Fruit fly (Drosophila melanogaster) whole organism, prepupa: Measurements from ENCODE around the gene Bka.
A peak's percentile ranks its signal among the peaks of the same experiment; 100 is the strongest.

Experiments
- Blimp-1 ChIP-seq: fragments of 200-800 bp; sonication (Bioruptor generic); optimal IDR thresholded peaks from 3 replicates; lab custom pipeline; 2017; ENCODE audit warnings: missing biosample characterization, missing genetic modification characterization, mild to moderate bottlenecking, moderate library complexity, missing genetic modification reagents
- CG10631 ChIP-seq: fragments of 200-800 bp; sonication (Bioruptor generic); optimal IDR thresholded peaks from 2 replicates; lab custom pipeline; 2016; ENCODE audit warnings: missing biosample characterization, missing genetic modification characterization
- CG11294 ChIP-seq: fragments of 200-800 bp; sonication (Bioruptor generic); IDR thresholded peaks from 2 replicates; pipeline ENCODE4 v1.3.6; 2022; ENCODE audit warnings: missing biosample characterization, missing genetic modification characterization
- CG11762 ChIP-seq: fragments of 200-800 bp; sonication (Bioruptor generic); optimal IDR thresholded peaks from 3 replicates; lab custom pipeline; 2016; ENCODE audit warnings: missing biosample characterization, missing genetic modification characterization; ENCODE audit not compliant: insufficient read depth
- CG11902 ChIP-seq: fragments of 200-800 bp; sonication (Bioruptor generic); optimal IDR thresholded peaks from 3 replicates; lab custom pipeline; 2016; ENCODE audit warnings: missing biosample characterization, missing genetic modification characterization
- CG1621 ChIP-seq: fragments of 200-800 bp; sonication (Bioruptor generic); optimal IDR thresholded peaks from 3 replicates; lab custom pipeline; 2018; ENCODE audit warnings: missing biosample characterization, mild to moderate bottlenecking, missing genetic modification characterization
- CG3032 ChIP-seq: fragments of 200-800 bp; optimal IDR thresholded peaks from 2 replicates; lab custom pipeline; 2019; ENCODE audit warnings: missing biosample characterization, mild to moderate bottlenecking, missing genetic modification characterization, moderate library complexity
- CG31627 ChIP-seq: fragments of 200-800 bp; sonication (Bioruptor generic); optimal IDR thresholded peaks from 3 replicates; lab custom pipeline; 2016; ENCODE audit warnings: missing biosample characterization, missing genetic modification characterization
- CG32006 ChIP-seq: fragments of 200-800 bp; sonication (Bioruptor generic); optimal IDR thresholded peaks from 3 replicates; lab custom pipeline; 2017; ENCODE audit warnings: missing biosample characterization, mild to moderate bottlenecking, missing genetic modification characterization
- CG34406 ChIP-seq: fragments of 200-800 bp; sonication (Bioruptor generic); optimal IDR thresholded peaks from 3 replicates; lab custom pipeline; 2016; ENCODE audit warnings: missing biosample characterization, missing genetic modification characterization
- CG4318 ChIP-seq: fragments of 200-800 bp; sonication (Bioruptor generic); optimal IDR thresholded peaks from 3 replicates; lab custom pipeline; 2017; ENCODE audit warnings: missing biosample characterization, mild to moderate bottlenecking, missing genetic modification characterization
- CG6163 ChIP-seq: fragments of 200-800 bp; sonication (Bioruptor generic); IDR thresholded peaks from 3 replicates; pipeline ENCODE4 v1.3.6; 2022; ENCODE audit warnings: missing biosample characterization, missing genetic modification characterization
- CG6276 ChIP-seq: fragments of 200-800 bp; sonication (Bioruptor generic); optimal IDR thresholded peaks from 2 replicates; lab custom pipeline; 2017; ENCODE audit warnings: missing biosample characterization, mild to moderate bottlenecking, missing genetic modification characterization
- CG6854 ChIP-seq: fragments of 200-800 bp; sonication (Bioruptor generic); optimal IDR thresholded peaks from 2 replicates; lab custom pipeline; 2017; ENCODE audit warnings: missing biosample characterization, mild to moderate bottlenecking, missing genetic modification characterization
- CG7368 ChIP-seq: fragments of 200-800 bp; sonication (Bioruptor generic); optimal IDR thresholded peaks from 3 replicates; lab custom pipeline; 2016; ENCODE audit warnings: missing biosample characterization, missing genetic modification characterization
- CG8119 ChIP-seq: fragments of 200-800 bp; sonication (Bioruptor generic); IDR thresholded peaks from 3 replicates; pipeline ENCODE4 v1.3.6; 2022; ENCODE audit warnings: missing biosample characterization, missing genetic modification characterization
- CG8319 ChIP-seq: fragments of 200-800 bp; sonication (Bioruptor generic); optimal IDR thresholded peaks from 3 replicates; lab custom pipeline; 2016; ENCODE audit warnings: missing biosample characterization, missing genetic modification characterization
- CG8632 ChIP-seq: fragments of 200-800 bp; sonication (Bioruptor generic); optimal IDR thresholded peaks from 3 replicates; lab custom pipeline; 2016; ENCODE audit warnings: missing biosample characterization, missing genetic modification characterization
- Eip78C ChIP-seq: fragments of 200-800 bp; sonication (Bioruptor generic); peaks from one replicate; lab custom pipeline; 2016; ENCODE audit warnings: missing biosample characterization, missing genetic modification characterization
- Eip93F ChIP-seq: fragments of 200-800 bp; sonication (Bioruptor generic); optimal IDR thresholded peaks from 2 replicates; lab custom pipeline; 2016; ENCODE audit warnings: missing biosample characterization, mild to moderate bottlenecking, missing genetic modification characterization
- Ets21C ChIP-seq: fragments of 200-800 bp; sonication (Bioruptor generic); optimal IDR thresholded peaks from 3 replicates; lab custom pipeline; 2016; ENCODE audit warnings: missing biosample characterization, missing genetic modification characterization
- Gug ChIP-seq: fragments of 200-800 bp; sonication (Bioruptor generic); IDR thresholded peaks from 2 replicates; pipeline ENCODE4 v1.3.6; 2022; ENCODE audit warnings: missing biosample characterization, missing genetic modification characterization
- Hr38 ChIP-seq: sonication (Bioruptor generic); optimal IDR thresholded peaks from 2 replicates; lab custom pipeline; 2016; ENCODE audit warnings: missing biosample characterization, missing genetic modification characterization
- Hr39 ChIP-seq: fragments of 200-800 bp; sonication (Bioruptor generic); optimal IDR thresholded peaks from 2 replicates; lab custom pipeline; 2016; ENCODE audit warnings: missing biosample characterization, missing genetic modification characterization
- Hr4 ChIP-seq: fragments of 200-800 bp; sonication (Bioruptor generic); optimal IDR thresholded peaks from 3 replicates; lab custom pipeline; 2016; ENCODE audit warnings: missing biosample characterization, missing genetic modification characterization
- Lpt ChIP-seq: fragments of 200-800 bp; sonication (Bioruptor generic); optimal IDR thresholded peaks from 3 replicates; lab custom pipeline; 2016; ENCODE audit warnings: missing biosample characterization, missing genetic modification characterization
- Met ChIP-seq: fragments of 200-800 bp; sonication (Bioruptor generic); optimal IDR thresholded peaks from 3 replicates; lab custom pipeline; 2016; ENCODE audit warnings: missing biosample characterization, missing genetic modification characterization
- OdsH ChIP-seq: fragments of 200-800 bp; sonication (Bioruptor generic); optimal IDR thresholded peaks from 3 replicates; lab custom pipeline; 2016; ENCODE audit warnings: missing biosample characterization, missing genetic modification characterization
- Sox102F ChIP-seq: fragments of 200-800 bp; sonication (Bioruptor generic); optimal IDR thresholded peaks from 2 replicates; lab custom pipeline; 2016; ENCODE audit warnings: missing biosample characterization, mild to moderate bottlenecking, missing genetic modification characterization
- Sox14 ChIP-seq: fragments of 200-800 bp; sonication (Bioruptor generic); optimal IDR thresholded peaks from 3 replicates; lab custom pipeline; 2016; ENCODE audit warnings: missing biosample characterization, missing genetic modification characterization
- Sox15 ChIP-seq: fragments of 200-800 bp; sonication (Bioruptor generic); optimal IDR thresholded peaks from 3 replicates; lab custom pipeline; 2016; ENCODE audit warnings: missing biosample characterization, missing genetic modification characterization
- dac ChIP-seq: fragments of 200-800 bp; sonication (Bioruptor generic); optimal IDR thresholded peaks from 2 replicates; lab custom pipeline; 2017; ENCODE audit warnings: missing biosample characterization, mild to moderate bottlenecking, missing genetic modification characterization
- dsx ChIP-seq: fragments of 200-800 bp; optimal IDR thresholded peaks from 3 replicates; lab custom pipeline; 2019; ENCODE audit warnings: missing biosample characterization, mild to moderate bottlenecking, missing genetic modification characterization, moderate library complexity; ENCODE audit not compliant: poor library complexity, severe bottlenecking
- eg ChIP-seq: fragments of 200-800 bp; sonication (Bioruptor generic); IDR thresholded peaks from 3 replicates; pipeline ENCODE4 v1.3.6; 2022; ENCODE audit warnings: missing biosample characterization, missing genetic modification characterization
- fd85E ChIP-seq: fragments of 200-800 bp; sonication (Bioruptor generic); optimal IDR thresholded peaks from 3 replicates; lab custom pipeline; 2016; ENCODE audit warnings: missing biosample characterization, missing genetic modification characterization
- fkh ChIP-seq: fragments of 200-800 bp; sonication (Bioruptor generic); optimal IDR thresholded peaks from 3 replicates; lab custom pipeline; 2017; ENCODE audit warnings: missing biosample characterization, mild to moderate bottlenecking, missing genetic modification characterization, moderate library complexity
- net ChIP-seq: fragments of 200-800 bp; sonication (Bioruptor generic); optimal IDR thresholded peaks from 3 replicates; lab custom pipeline; 2016; ENCODE audit warnings: missing biosample characterization, missing genetic modification characterization
- pdm3 ChIP-seq: fragments of 200-800 bp; sonication (Bioruptor generic); optimal IDR thresholded peaks from 3 replicates; lab custom pipeline; 2016; ENCODE audit warnings: missing biosample characterization, missing genetic modification characterization
- spab ChIP-seq: fragments of 200-800 bp; sonication (Bioruptor generic); optimal IDR thresholded peaks from 2 replicates; lab custom pipeline; 2017; ENCODE audit warnings: missing biosample characterization, mild to moderate bottlenecking, missing genetic modification characterization, missing genetic modification reagents
- svp ChIP-seq: fragments of 200-800 bp; sonication (Bioruptor generic); peaks from one replicate; lab custom pipeline; 2016; ENCODE audit warnings: missing biosample characterization, missing genetic modification characterization
- vri ChIP-seq: fragments of 200-800 bp; sonication (Bioruptor generic); optimal IDR thresholded peaks from 3 replicates; lab custom pipeline; 2016; ENCODE audit warnings: missing biosample characterization, mild to moderate bottlenecking, missing genetic modification characterization

The Bka gene

dm6 chr2L:9918020-9918959 lies 23.2 kb downstream of the Bka start, which contains the start of the genes CG5885 and CG4598 (continued):
- TF ChIP-seq CG8319 (GFP tag; lab: Kevin White, UChicago), result peak; percentile 48
- peak; percentile 62 for TF ChIP-seq CG8632 (GFP tag; lab: Kevin White, UChicago)
- peak; percentile 33 for TF ChIP-seq dac (GFP tag; lab: Kevin White, UChicago)
- TF ChIP-seq CG11902, result peak; percentile 15
- peak; percentile 56 for TF ChIP-seq Sox15
- TF ChIP-seq Sox102F (GFP tag; lab: Kevin White, UChicago), result peak; percentile 71
- TF ChIP-seq Hr4 (GFP tag; lab: Kevin White, UChicago), result peak; percentile 89
- TF ChIP-seq dsx (GFP tag; lab: Kevin White, UChicago), result peak; percentile 35
- peak; percentile 90 for TF ChIP-seq CG6276
- peak; percentile 87 for TF ChIP-seq net (GFP tag; lab: Kevin White, UChicago)
- peak; percentile 29; the same call in 1 of the 2 replicates for TF ChIP-seq CG11294 (GFP tag; lab: Robert Waterston, UW)
- TF ChIP-seq Ets21C (GFP tag; lab: Kevin White, UChicago), result peak; percentile 57
- TF ChIP-seq fd85E, result no peak
- TF ChIP-seq CG11762 (GFP tag; lab: Kevin White, UChicago), result peak; percentile 47
- peak; percentile 88 for TF ChIP-seq Eip93F (GFP tag; lab: Kevin White, UChicago)
- TF ChIP-seq CG6854 (GFP tag; lab: Kevin White, UChicago), result peak; percentile 7
- TF ChIP-seq Blimp-1, result peak; percentile 50
- TF ChIP-seq Hr38 (GFP tag; lab: Kevin White, UChicago), result peak; percentile 7

DNA sequence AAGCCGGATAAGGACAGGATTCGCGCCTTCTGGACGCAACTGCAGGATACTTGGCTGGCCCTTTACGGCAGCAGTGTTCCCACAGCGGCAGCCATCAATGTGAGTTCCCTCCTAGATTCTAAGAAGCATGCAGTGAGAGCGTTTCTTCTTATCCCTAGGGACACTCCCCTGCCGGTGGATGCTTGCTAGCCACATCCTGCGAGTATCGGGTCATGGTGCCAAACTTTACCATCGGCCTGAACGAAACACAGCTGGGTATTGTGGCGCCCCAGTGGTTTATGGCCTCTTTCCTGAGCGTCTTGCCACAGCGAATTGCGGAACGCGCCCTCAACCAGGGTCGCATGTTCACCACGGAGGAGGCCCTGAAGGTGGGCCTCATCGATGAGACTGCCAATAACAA lies 24.1 kb downstream of the Bka start:
- no peak for TF ChIP-seq Sox14 (GFP tag; lab: Kevin White, UChicago)
- TF ChIP-seq CG10631 (GFP tag; lab: Kevin White, UChicago), result no peak
- no peak for TF ChIP-seq Ets21C (GFP tag; lab: Kevin White, UChicago)
- no peak for TF ChIP-seq Gug (GFP tag; lab: Robert Waterston, UW)
- TF ChIP-seq CG11902, result no peak
- no peak for TF ChIP-seq vri (GFP tag; lab: Kevin White, UChicago)
- no peak for TF ChIP-seq CG34406
- no peak for TF ChIP-seq CG4318 (GFP tag; lab: Kevin White, UChicago)
- no peak for TF ChIP-seq CG31627 (GFP tag; lab: Kevin White, UChicago)
- no peak for TF ChIP-seq spab (GFP tag; lab: Kevin White, UChicago)
- no peak for TF ChIP-seq Hr4 (GFP tag; lab: Kevin White, UChicago)

DNA sequence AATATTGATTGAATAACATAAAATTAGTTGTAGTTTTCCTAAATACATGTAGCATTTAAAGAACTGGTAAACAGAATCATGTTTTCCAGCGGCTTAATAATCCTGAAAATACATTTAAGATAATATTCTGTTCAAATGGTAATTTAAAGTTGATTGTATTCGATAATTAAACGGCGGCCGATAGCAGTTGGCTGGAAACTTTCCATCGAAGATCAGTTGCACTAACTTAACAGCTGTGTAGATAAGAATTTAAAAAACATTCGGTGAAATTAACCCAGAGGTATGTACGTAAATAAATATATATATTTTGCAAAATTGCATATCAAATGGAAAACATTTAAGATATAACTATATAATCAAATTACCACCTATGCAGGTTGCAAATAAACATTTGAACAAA lies 24.9 kb downstream of the Bka start, which contains the start of gene CG4594:
Gene CG4594 (plus strand): TSS at position 212 of the 400 bp plus-strand sequence.
- TF ChIP-seq CG11762 (GFP tag; lab: Kevin White, UChicago), result no peak
- no peak for TF ChIP-seq dsx (GFP tag; lab: Kevin White, UChicago)
- no peak for TF ChIP-seq CG6276
- peak; percentile 46 for TF ChIP-seq svp
- TF ChIP-seq fkh (GFP tag; lab: Kevin White, UChicago), result no peak
- TF ChIP-seq CG1621 (tag; lab: Kevin White, UChicago), result no peak
- TF ChIP-seq CG4318 (GFP tag; lab: Kevin White, UChicago), result no peak
- no peak for TF ChIP-seq CG6163

- peak; percentile 85 for TF ChIP-seq eg
- peak; percentile 82 for TF ChIP-seq Sox102F (GFP tag; lab: Kevin White, UChicago)
- TF ChIP-seq pdm3 (GFP tag; lab: Kevin White, UChicago), result no peak
- peak; percentile 70 for TF ChIP-seq CG31627 (GFP tag; lab: Kevin White, UChicago)
- TF ChIP-seq Hr39 (GFP tag; lab: Kevin White, UChicago), result peak; percentile 74
- TF ChIP-seq Lpt, result peak; percentile 44
- peak; percentile 82 for TF ChIP-seq vri (GFP tag; lab: Kevin White, UChicago)
- TF ChIP-seq Eip78C (GFP tag; lab: Kevin White, UChicago), result no peak
- peak; percentile 72 for TF ChIP-seq Eip93F (GFP tag; lab: Kevin White, UChicago)
- TF ChIP-seq CG11762 (GFP tag; lab: Kevin White, UChicago), result peak; percentile 29
- TF ChIP-seq Met (GFP tag; lab: Kevin White, UChicago), result peak; percentile 82
- peak; percentile 63 for TF ChIP-seq dsx (GFP tag; lab: Kevin White, UChicago)
- peak; percentile 72 for TF ChIP-seq CG3032 (tag; lab: Kevin White, UChicago)
- TF ChIP-seq CG32006 (GFP tag; lab: Kevin White, UChicago), result peak; percentile 75
- peak; percentile 70 for TF ChIP-seq CG8632 (GFP tag; lab: Kevin White, UChicago)
- TF ChIP-seq CG11294 (GFP tag; lab: Robert Waterston, UW), result peak; percentile 13; the same call in 1 of the 2 replicates
- TF ChIP-seq fd85E, result no peak
- no peak for TF ChIP-seq OdsH
- TF ChIP-seq CG7368, result peak; percentile 50
- peak; percentile 84 for TF ChIP-seq CG6163
- peak; percentile 73 for TF ChIP-seq CG8119 (GFP tag; lab: Robert Waterston, UW)
- TF ChIP-seq CG34406, result peak; percentile 72
- TF ChIP-seq Hr38 (GFP tag; lab: Kevin White, UChicago), result no peak
Observed at dm6 chr2L:9921401-9921800, 26.3 kb downstream of the Bka start, which contains the start of gene CG4592. Gene CG4592 (plus strand): TSS chr2L:9921633.
